Fruit fly (Drosophila melanogaster) whole organism, prepupa: ENCODE measurements around the gene CG33252.

ENCODE experiments used
- CG10631 ChIP-seq: fragments of 200-800 bp; sonication (Bioruptor generic); optimal IDR thresholded peaks from 2 replicates; lab custom pipeline; 2016; ENCODE audit warnings: missing biosample characterization, missing genetic modification characterization
- CG16779 ChIP-seq: fragments of 200-800 bp; sonication (Bioruptor generic); optimal IDR thresholded peaks from 3 replicates; lab custom pipeline; 2017; ENCODE audit warnings: missing biosample characterization, mild to moderate bottlenecking, missing genetic modification characterization
- CG6854 ChIP-seq: fragments of 200-800 bp; sonication (Bioruptor generic); optimal IDR thresholded peaks from 2 replicates; lab custom pipeline; 2017; ENCODE audit warnings: missing biosample characterization, mild to moderate bottlenecking, missing genetic modification characterization
- Ets96B ChIP-seq: fragments of 200-800 bp; optimal IDR thresholded peaks from 2 replicates; lab custom pipeline; 2019; ENCODE audit warnings: missing biosample characterization, mild to moderate bottlenecking, missing genetic modification characterization, moderate library complexity
- pdm3 ChIP-seq: fragments of 200-800 bp; sonication (Bioruptor generic); optimal IDR thresholded peaks from 3 replicates; lab custom pipeline; 2016; ENCODE audit warnings: missing biosample characterization, missing genetic modification characterization
- vri ChIP-seq: fragments of 200-800 bp; sonication (Bioruptor generic); optimal IDR thresholded peaks from 3 replicates; lab custom pipeline; 2016; ENCODE audit warnings: missing biosample characterization, mild to moderate bottlenecking, missing genetic modification characterization

dm6 chrX:16846575-16846974 lies 50.4 kb downstream of the CG33252 start:
- TF ChIP-seq Ets96B (tag; lab: Kevin White, UChicago) = no peak
- no peak for TF ChIP-seq CG10631 (GFP tag; lab: Kevin White, UChicago)
- TF ChIP-seq vri (GFP tag; lab: Kevin White, UChicago) = no peak
- no peak for TF ChIP-seq CG16779 (tag; lab: Kevin White, UChicago)
- TF ChIP-seq CG6854 (GFP tag; lab: Kevin White, UChicago) = no peak
- no peak for TF ChIP-seq pdm3 (GFP tag; lab: Kevin White, UChicago)
